Fruit fly (Drosophila melanogaster) whole organism, embryonic: ENCODE results near the gene wapl.
A peak's percentile ranks its signal among the peaks of the same experiment; 100 is the strongest.

Experiments used
- Blimp-1 ChIP-seq: fragments of 200-800 bp; sonication (Bioruptor generic); optimal IDR thresholded peaks from 3 replicates; lab custom pipeline; 2018; ENCODE audit warnings: missing biosample characterization, missing genetic modification characterization, mild to moderate bottlenecking, moderate library complexity, missing genetic modification reagents
- C15 ChIP-seq: fragments of 200-800 bp; sonication (Bioruptor generic); IDR thresholded peaks from 3 replicates; pipeline ENCODE4 v1.3.6; 2022; ENCODE audit warnings: missing biosample characterization, missing genetic modification characterization
- CG10274 ChIP-seq: fragments of 200-800 bp; sonication (Bioruptor generic); optimal IDR thresholded peaks from 3 replicates; lab custom pipeline; 2017; ENCODE audit warnings: missing biosample characterization, mild to moderate bottlenecking, missing genetic modification characterization
- CG10321 ChIP-seq: fragments of 200-800 bp; sonication (Bioruptor generic); IDR thresholded peaks from 2 replicates; pipeline ENCODE4 v1.3.6; 2022; ENCODE audit warnings: missing biosample characterization, missing genetic modification characterization
- CG10431 ChIP-seq: fragments of 200-800 bp; sonication (Bioruptor generic); optimal IDR thresholded peaks from 3 replicates; lab custom pipeline; 2018; ENCODE audit warnings: missing biosample characterization, mild to moderate bottlenecking, missing genetic modification characterization
- CG11247 ChIP-seq: fragments of 200-800 bp; sonication (Bioruptor generic); IDR thresholded peaks from 2 replicates; pipeline ENCODE4 v1.3.6; 2022; ENCODE audit warnings: missing biosample characterization, missing genetic modification characterization
- CG11560 ChIP-seq: fragments of 200-800 bp; sonication (Bioruptor generic); IDR thresholded peaks from 3 replicates; pipeline ENCODE4 v1.3.6; 2022; ENCODE audit warnings: missing biosample characterization, missing genetic modification characterization
- CG12071 ChIP-seq: fragments of 200-800 bp; sonication (Bioruptor generic); optimal IDR thresholded peaks from 3 replicates; lab custom pipeline; 2018; ENCODE audit warnings: missing biosample characterization, mild to moderate bottlenecking, missing genetic modification characterization
- CG12104 ChIP-seq: fragments of 200-800 bp; sonication (Bioruptor generic); optimal IDR thresholded peaks from 3 replicates; lab custom pipeline; 2016; ENCODE audit warnings: missing biosample characterization, missing genetic modification characterization
- CG12942 ChIP-seq: fragments of 200-800 bp; sonication (Bioruptor generic); optimal IDR thresholded peaks from 3 replicates; lab custom pipeline; 2016; ENCODE audit warnings: missing biosample characterization, missing genetic modification characterization
- CG17802 ChIP-seq: fragments of 200-800 bp; sonication (Bioruptor generic); optimal IDR thresholded peaks from 2 replicates; lab custom pipeline; 2018; ENCODE audit warnings: missing biosample characterization, mild to moderate bottlenecking, missing genetic modification characterization, moderate library complexity
- CG1792 ChIP-seq: fragments of 200-800 bp; sonication (Bioruptor generic); optimal IDR thresholded peaks from 2 replicates; lab custom pipeline; 2016; ENCODE audit warnings: missing biosample characterization, missing genetic modification characterization
- CG18476 ChIP-seq: fragments of 200-800 bp; sonication (Bioruptor generic); optimal IDR thresholded peaks from 2 replicates; lab custom pipeline; 2016; ENCODE audit warnings: missing biosample characterization, mild to moderate bottlenecking, missing genetic modification characterization
- CG3065 ChIP-seq: fragments of 200-800 bp; sonication (Bioruptor generic); optimal IDR thresholded peaks from 2 replicates; lab custom pipeline; 2016; ENCODE audit warnings: missing biosample characterization, missing genetic modification characterization
- CG34376 ChIP-seq: fragments of 200-800 bp; sonication (Bioruptor generic); optimal IDR thresholded peaks from 2 replicates; lab custom pipeline; 2018; ENCODE audit warnings: missing biosample characterization, mild to moderate bottlenecking, missing genetic modification characterization
- CG3726 ChIP-seq: fragments of 200-800 bp; sonication (Bioruptor generic); IDR thresholded peaks from 3 replicates; pipeline ENCODE4, ENCODE4 v1.3.6; 2022; ENCODE audit warnings: missing biosample characterization, missing genetic modification characterization
- CG6791 ChIP-seq: fragments of 200-800 bp; sonication (Bioruptor generic); IDR thresholded peaks from 3 replicates; pipeline ENCODE4 v1.3.6; 2022; ENCODE audit warnings: missing biosample characterization, missing genetic modification characterization; ENCODE audit not compliant: partially characterized antibody
- CG8281 ChIP-seq: fragments of 200-800 bp; sonication (Bioruptor generic); optimal IDR thresholded peaks from 2 replicates; lab custom pipeline; 2018; ENCODE audit warnings: missing biosample characterization, mild to moderate bottlenecking, missing genetic modification characterization, moderate library complexity
- CG9932 ChIP-seq: fragments of 200-800 bp; sonication (Bioruptor generic); IDR thresholded peaks from 2 replicates; pipeline ENCODE4 v1.3.6; 2022; ENCODE audit warnings: missing biosample characterization, missing genetic modification characterization
- Dbx ChIP-seq: fragments of 200-800 bp; sonication (Bioruptor generic); IDR thresholded peaks from 3 replicates; pipeline ENCODE4 v1.3.6; 2022; ENCODE audit warnings: missing biosample characterization, missing genetic modification characterization
- Dip3 ChIP-seq: fragments of 200-800 bp; sonication (Bioruptor generic); optimal IDR thresholded peaks from 3 replicates; lab custom pipeline; 2016; ENCODE audit warnings: missing biosample characterization, missing genetic modification characterization
- Dref ChIP-seq: fragments of 200-800 bp; sonication (Bioruptor generic); IDR thresholded peaks from 2 replicates; pipeline ENCODE4 v1.3.6; 2022; ENCODE audit warnings: missing biosample characterization, missing genetic modification characterization
- Gug ChIP-seq: fragments of 200-800 bp; sonication (Bioruptor generic); IDR thresholded peaks from 4 replicates; pipeline ENCODE4 v1.3.6; 2022; ENCODE audit warnings: missing biosample characterization, missing genetic modification characterization
- MESR4 ChIP-seq: fragments of 200-800 bp; sonication (Bioruptor generic); optimal IDR thresholded peaks from 2 replicates; lab custom pipeline; 2018; ENCODE audit warnings: missing biosample characterization, mild to moderate bottlenecking, missing genetic modification characterization, moderate library complexity
- Max ChIP-seq: fragments of 200-800 bp; sonication (Bioruptor generic); optimal IDR thresholded peaks from 2 replicates; lab custom pipeline; 2016; ENCODE audit warnings: missing biosample characterization, mild to moderate bottlenecking, missing genetic modification characterization
- Nf-YA ChIP-seq: fragments of 200-800 bp; sonication (Bioruptor generic); IDR thresholded peaks from 2 replicates; pipeline ENCODE4 v1.3.6; 2022; ENCODE audit warnings: missing biosample characterization, missing genetic modification characterization
- Opbp ChIP-seq: fragments of 200-800 bp; sonication (Bioruptor generic); IDR thresholded peaks from 3 replicates; pipeline ENCODE4 v1.3.6; 2022; ENCODE audit warnings: missing biosample characterization, missing genetic modification characterization; ENCODE audit not compliant: partially characterized antibody
- Scr ChIP-seq: fragments of 200-800 bp; sonication (Bioruptor generic); IDR thresholded peaks from 2 replicates; pipeline ENCODE4 v1.3.6; 2022; ENCODE audit warnings: missing biosample characterization, missing genetic modification characterization; ENCODE audit not compliant: partially characterized antibody
- Sox102F ChIP-seq: fragments of 200-800 bp; sonication (Bioruptor generic); optimal IDR thresholded peaks from 2 replicates; lab custom pipeline; 2018; ENCODE audit warnings: missing biosample characterization, mild to moderate bottlenecking, missing genetic modification characterization, moderate library complexity
- fru ChIP-seq: fragments of >200 bp; optimal IDR thresholded peaks from 2 replicates; lab custom pipeline; 2017
- gcm2 ChIP-seq: fragments of 200-800 bp; sonication (Bioruptor generic); optimal IDR thresholded peaks from 2 replicates; lab custom pipeline; 2016; ENCODE audit warnings: missing biosample characterization, missing genetic modification characterization
- gem ChIP-seq: fragments of 200-800 bp; sonication (Bioruptor generic); optimal IDR thresholded peaks from 2 replicates; lab custom pipeline; 2019; ENCODE audit warnings: missing biosample characterization, mild to moderate bottlenecking, missing genetic modification characterization, moderate library complexity
- her ChIP-seq: fragments of 200-800 bp; sonication (Bioruptor generic); optimal IDR thresholded peaks from 2 replicates; lab custom pipeline; 2016; ENCODE audit warnings: missing biosample characterization, missing genetic modification characterization
- klu ChIP-seq: fragments of 200-800 bp; sonication (Bioruptor generic); IDR thresholded peaks from 2 replicates; pipeline ENCODE4 v1.3.6; 2022; ENCODE audit warnings: missing biosample characterization, missing genetic modification characterization
- lab ChIP-seq: fragments of 200-800 bp; sonication (Bioruptor generic); optimal IDR thresholded peaks from 3 replicates; lab custom pipeline; 2017; ENCODE audit warnings: missing biosample characterization, missing genetic modification characterization, mild to moderate bottlenecking, moderate library complexity, missing genetic modification reagents
- maf-S ChIP-seq: fragments of 200-800 bp; sonication (Bioruptor generic); optimal IDR thresholded peaks from 2 replicates; lab custom pipeline; 2016; ENCODE audit warnings: missing biosample characterization, missing genetic modification characterization
- mam ChIP-seq: fragments of 200-800 bp; sonication (Bioruptor generic); optimal IDR thresholded peaks from 3 replicates; lab custom pipeline; 2016; ENCODE audit warnings: missing biosample characterization, missing genetic modification characterization
- oc ChIP-seq: fragments of 200-800 bp; sonication (Bioruptor generic); optimal IDR thresholded peaks from 2 replicates; lab custom pipeline; 2018; ENCODE audit warnings: missing biosample characterization, mild to moderate bottlenecking, missing genetic modification characterization, moderate library complexity
- p53 ChIP-seq: fragments of 200-800 bp; sonication (Bioruptor generic); optimal IDR thresholded peaks from 2 replicates; lab custom pipeline; 2016; ENCODE audit warnings: missing biosample characterization, missing genetic modification characterization
- prd ChIP-seq, 3 experiments: fragments of >200 bp in 2 of 3; fragments of 200-800 bp in 1 of 3; sonication (Bioruptor generic) in 1 of 3; optimal IDR thresholded peaks in 2 of 3; IDR thresholded peaks in 1 of 3; 2 replicates in 2 of 3; 3 replicates in 1 of 3; pipeline versions ENCODE4 v1.3.6 to Lab custom; 2017 to 2022; ENCODE audit warnings: missing biosample characterization in 1 of 3, missing genetic modification characterization in 1 of 3
- pros ChIP-seq: fragments of 200-800 bp; sonication (Bioruptor generic); optimal IDR thresholded peaks from 3 replicates; lab custom pipeline; 2019; ENCODE audit warnings: missing biosample characterization, mild to moderate bottlenecking, missing genetic modification characterization, moderate library complexity
- pum ChIP-seq: fragments of 200-800 bp; sonication (Bioruptor generic); optimal IDR thresholded peaks from 2 replicates; lab custom pipeline; 2016; ENCODE audit warnings: missing biosample characterization, missing genetic modification characterization
- ranshi ChIP-seq: fragments of 200-800 bp; sonication (Bioruptor generic); IDR thresholded peaks from 2 replicates; pipeline ENCODE4 v1.3.6; 2022; ENCODE audit warnings: missing biosample characterization, missing genetic modification characterization
- slbo ChIP-seq: fragments of 200-800 bp; sonication (Bioruptor generic); IDR thresholded peaks from 2 replicates; pipeline ENCODE4 v1.3.6; 2022; ENCODE audit warnings: missing biosample characterization, missing genetic modification characterization
- sqz ChIP-seq: fragments of 200-800 bp; sonication (Bioruptor generic); optimal IDR thresholded peaks from 3 replicates; lab custom pipeline; 2018; ENCODE audit warnings: missing biosample characterization, mild to moderate bottlenecking, missing genetic modification characterization
- ssp ChIP-seq: fragments of 200-800 bp; sonication (Bioruptor generic); IDR thresholded peaks from 2 replicates; pipeline ENCODE4 v1.3.6; 2022; ENCODE audit warnings: missing biosample characterization, missing genetic modification characterization
- sug ChIP-seq: fragments of 200-800 bp; optimal IDR thresholded peaks from 2 replicates; lab custom pipeline; 2019; ENCODE audit warnings: missing biosample characterization, mild to moderate bottlenecking, missing genetic modification characterization, moderate library complexity

wapl gene

dm6 chrX:2137587-2138341 is 21.0 kb downstream of the wapl start (continued):
- peak; percentile 98 for TF ChIP-seq Blimp-1
- peak; percentile 98 for TF ChIP-seq CG3726 (GFP tag; lab: Robert Waterston, UW)
- TF ChIP-seq sug (tag; lab: Kevin White, UChicago), result peak; percentile 98
- TF ChIP-seq Scr (GFP tag; lab: Robert Waterston, UW), result peak; percentile 64
- peak; percentile 95 for TF ChIP-seq maf-S (GFP tag; lab: Kevin White, UChicago)
- TF ChIP-seq CG6791, result peak; percentile 68; the same call in 1 of the 3 replicates
- peak; percentile 99 for TF ChIP-seq Dbx
- peak; percentile 42 for TF ChIP-seq Dref (GFP tag; lab: Robert Waterston, UW)
- peak; percentile 97 for TF ChIP-seq Gug (GFP tag; lab: Robert Waterston, UW)
- TF ChIP-seq her, result peak; percentile 55
- TF ChIP-seq CG34376 (GFP tag; lab: Kevin White, UChicago), result peak; percentile 99
- peak; percentile 75 for TF ChIP-seq CG1792 (GFP tag; lab: Kevin White, UChicago)
- peak; percentile 94 for TF ChIP-seq mam (GFP tag; lab: Kevin White, UChicago)
- peak; percentile 97 for TF ChIP-seq C15 (GFP tag; lab: Robert Waterston, UW)
- TF ChIP-seq fru (lab: Kevin White, UChicago), result no peak
- peak; percentile 99 for TF ChIP-seq CG12104
- TF ChIP-seq CG3065 (GFP tag; lab: Kevin White, UChicago), result peak; percentile 97
- peak; percentile 98 for TF ChIP-seq ranshi
- TF ChIP-seq CG10431 (GFP tag; lab: Kevin White, UChicago), result peak; percentile 98
- peak; percentile 73 for TF ChIP-seq p53 (GFP tag; lab: Kevin White, UChicago)
- peak; percentile 98 for TF ChIP-seq Max (GFP tag; lab: Kevin White, UChicago)
- peak; percentile 99 for TF ChIP-seq pros (GFP tag; lab: Kevin White, UChicago)
- TF ChIP-seq, all 482 proteins: peak for 456

dm6 chrX:2136831-2137452 is 21.8 kb downstream of the wapl start:
- peak; percentile 98 for TF ChIP-seq CG10274 (GFP tag; lab: Kevin White, UChicago)
- TF ChIP-seq CG9932 (GFP tag; lab: Robert Waterston, UW), result peak; percentile 100
- TF ChIP-seq mam (GFP tag; lab: Kevin White, UChicago), result peak; percentile 100
- TF ChIP-seq oc (tag; lab: Kevin White, UChicago), result peak; percentile 100
- 0 out of 3 replicates have a peak, but pooled peaks have one; percentile 28 for TF ChIP-seq Opbp (GFP tag; lab: Robert Waterston, UW)
- peak; percentile 99 for TF ChIP-seq CG18476 (GFP tag; lab: Kevin White, UChicago)
- peak; percentile 99 for TF ChIP-seq gcm2 (GFP tag; lab: Kevin White, UChicago)
- TF ChIP-seq gem (tag; lab: Kevin White, UChicago), result peak; percentile 100
- TF ChIP-seq ssp (GFP tag; lab: Robert Waterston, UW), result peak; percentile 97
- TF ChIP-seq lab (GFP tag; lab: Kevin White, UChicago), result peak; percentile 100
- TF ChIP-seq CG11560 (tag; lab: Robert Waterston, UW), result peak; percentile 96
- peak; percentile 97 for TF ChIP-seq CG8281
- peak; percentile 100 for TF ChIP-seq slbo (GFP tag; lab: Robert Waterston, UW)
- TF ChIP-seq Nf-YA (GFP tag; lab: Robert Waterston, UW), result peak; percentile 100
- peak; percentile 97 for TF ChIP-seq CG17802 (tag; lab: Kevin White, UChicago)
- peak; percentile 100 for TF ChIP-seq pum (GFP tag; lab: Kevin White, UChicago)
- peak; percentile 100 for TF ChIP-seq Dip3 (GFP tag; lab: Kevin White, UChicago)
- TF ChIP-seq CG12942 (GFP tag; lab: Kevin White, UChicago), result peak; percentile 100
- peak; percentile 100 for TF ChIP-seq klu
- TF ChIP-seq MESR4, result peak; percentile 96
- peak; percentile 100 for TF ChIP-seq CG12071 (GFP tag; lab: Kevin White, UChicago)
- TF ChIP-seq CG10321 (GFP tag; lab: Robert Waterston, UW), result peak; percentile 98
- TF ChIP-seq CG11247 (GFP tag; lab: Robert Waterston, UW), result peak; percentile 100
- TF ChIP-seq Blimp-1, result peak; percentile 99
- no peak for TF ChIP-seq prd (optimal IDR thresholded peaks at IDR 0.05; lab: Kevin White, UChicago)
- peak; percentile 100 for TF ChIP-seq prd (GFP tag; IDR thresholded peaks at IDR 0.05; lab: Robert Waterston, UW)
- peak; percentile 100 for TF ChIP-seq sqz (GFP tag; lab: Kevin White, UChicago)
- peak; percentile 100 for TF ChIP-seq Sox102F (GFP tag; lab: Kevin White, UChicago)
